Fruit fly (Drosophila melanogaster): Measurements from ENCODE around the gene CG31268.

Gene CG31268

dm6 chr3R:17031502-17031901, at the start of gene CG31268:
CG31268 (plus strand) TSS chr3R:17031802.
- no peak for TF ChIP-seq fd59A (GFP tag; optimal IDR thresholded peaks at IDR 0.05)
- no peak for TF ChIP-seq salr (GFP tag; optimal IDR thresholded peaks at IDR 0.05)
- no peak for TF ChIP-seq Sox102F (GFP tag; optimal IDR thresholded peaks at IDR 0.05)
- TF ChIP-seq ss (GFP tag; optimal IDR thresholded peaks at IDR 0.05): no peak
- TF ChIP-seq esn (GFP tag; optimal IDR thresholded peaks at IDR 0.05): no peak
- TF ChIP-seq CG6792 (GFP tag; optimal IDR thresholded peaks at IDR 0.05): no peak
- TF ChIP-seq Ets96B (tag; optimal IDR thresholded peaks at IDR 0.05): no peak

DNA sequence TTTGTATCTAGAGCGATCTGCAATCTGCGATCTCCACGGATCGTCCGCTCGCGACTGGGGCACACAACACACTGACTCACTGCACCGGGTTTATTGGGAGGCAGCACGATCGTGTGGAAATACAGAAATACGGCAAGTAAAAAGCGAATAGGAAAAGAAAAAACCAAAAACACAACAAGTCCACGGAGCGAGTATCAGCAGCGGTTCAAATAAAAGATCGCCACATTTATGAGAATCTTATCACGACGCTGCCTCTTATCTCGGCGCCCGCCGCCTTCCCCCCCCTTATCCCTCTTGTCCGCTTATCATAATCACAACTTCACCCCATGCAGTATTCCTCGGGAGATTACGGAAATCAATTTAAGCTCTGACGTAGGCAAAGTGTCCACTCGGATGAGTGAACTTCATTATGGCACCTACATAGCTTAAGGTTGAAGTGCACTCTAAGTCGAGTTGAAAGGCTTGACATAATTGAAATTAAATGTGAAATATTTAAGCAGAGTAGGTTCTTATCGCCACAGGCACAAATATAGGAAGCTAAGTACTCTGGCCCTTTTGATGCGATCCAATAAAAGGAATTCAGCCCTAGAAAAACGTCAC, 49.4 kb upstream of the CG31268 start, which contains the start of gene AhcyL2:
Gene AhcyL2, minus strand, starts transcription at position 51 of the 600 bp plus-strand sequence.
- TF ChIP-seq CG10631 (GFP tag; optimal IDR thresholded peaks at IDR 0.05) (no peak), Gug (GFP tag; IDR thresholded peaks at IDR 0.05) (no peak), net (GFP tag; optimal IDR thresholded peaks at IDR 0.05) (no peak), CG8119 (GFP tag; IDR thresholded peaks at IDR 0.05) (no peak), Ets21C (GFP tag; optimal IDR thresholded peaks at IDR 0.05) (no peak), dsx (GFP tag; optimal IDR thresholded peaks at IDR 0.05; ENCODE audit: poor library complexity, severe bottlenecking) (no peak), CG11902 (GFP tag; optimal IDR thresholded peaks at IDR 0.05) (no peak), Lpt (GFP tag; optimal IDR thresholded peaks at IDR 0.05) (peak; percentile 2), svp (GFP tag) (peak; percentile 100), fd85E (GFP tag; optimal IDR thresholded peaks at IDR 0.05) (no peak), Sox15 (GFP tag; optimal IDR thresholded peaks at IDR 0.05) (no peak), fkh (GFP tag; optimal IDR thresholded peaks at IDR 0.05) (peak; percentile 14), Smox (GFP tag; optimal IDR thresholded peaks at IDR 0.05) (no peak), Eip93F (GFP tag; optimal IDR thresholded peaks at IDR 0.05) (no peak), CG6276 (GFP tag; optimal IDR thresholded peaks at IDR 0.05) (no peak), CG15336 (GFP tag; IDR thresholded peaks at IDR 0.05) (peak; percentile 28; the same call in 1 of the 2 replicates), CG6792 (GFP tag; optimal IDR thresholded peaks at IDR 0.05) (no peak), CG10669 (GFP tag; optimal IDR thresholded peaks at IDR 0.05) (no peak), fd59A (GFP tag; optimal IDR thresholded peaks at IDR 0.05) (no peak), CG3032 (tag; optimal IDR thresholded peaks at IDR 0.05) (no peak), Eip78C (GFP tag) (peak; percentile 72), acj6 (GFP tag; optimal IDR thresholded peaks at IDR 0.05) (no peak), CG1621 (tag; optimal IDR thresholded peaks at IDR 0.05) (no peak), Blimp-1 (GFP tag; optimal IDR thresholded peaks at IDR 0.05) (no peak), vri (GFP tag; optimal IDR thresholded peaks at IDR 0.05) (peak; percentile 84), CG6854 (GFP tag; optimal IDR thresholded peaks at IDR 0.05) (peak; percentile 1)

DNA sequence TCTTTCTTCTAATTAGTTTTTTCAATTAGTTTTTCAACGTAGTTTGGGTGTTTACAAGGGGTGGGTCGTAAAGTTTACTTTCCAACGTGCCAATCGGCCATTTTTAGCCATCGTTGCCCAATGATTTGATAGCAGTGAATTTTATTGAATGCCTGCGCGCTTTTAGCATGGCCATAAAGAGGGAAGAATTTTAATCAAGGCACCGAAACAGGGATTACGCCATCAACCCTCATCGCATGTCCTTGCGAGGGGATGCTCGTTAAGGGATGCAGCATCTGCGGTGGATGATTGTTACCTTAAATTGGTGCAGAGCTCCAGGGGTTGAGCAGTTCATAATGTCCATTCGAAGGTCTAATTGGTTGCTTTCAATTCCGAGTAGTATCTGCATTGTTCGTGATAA, 48.6 kb upstream of the CG31268 start:
- TF ChIP-seq fkh (GFP tag; optimal IDR thresholded peaks at IDR 0.05) (no peak), eg (GFP tag; IDR thresholded peaks at IDR 0.05) (no peak), CG16779 (tag; optimal IDR thresholded peaks at IDR 0.05) (no peak), Lpt (GFP tag; optimal IDR thresholded peaks at IDR 0.05) (no peak), CG8319 (GFP tag; optimal IDR thresholded peaks at IDR 0.05) (no peak), vri (GFP tag; optimal IDR thresholded peaks at IDR 0.05) (no peak), pdm3 (GFP tag; optimal IDR thresholded peaks at IDR 0.05) (no peak), CG31627 (GFP tag; optimal IDR thresholded peaks at IDR 0.05) (no peak)

DNA sequence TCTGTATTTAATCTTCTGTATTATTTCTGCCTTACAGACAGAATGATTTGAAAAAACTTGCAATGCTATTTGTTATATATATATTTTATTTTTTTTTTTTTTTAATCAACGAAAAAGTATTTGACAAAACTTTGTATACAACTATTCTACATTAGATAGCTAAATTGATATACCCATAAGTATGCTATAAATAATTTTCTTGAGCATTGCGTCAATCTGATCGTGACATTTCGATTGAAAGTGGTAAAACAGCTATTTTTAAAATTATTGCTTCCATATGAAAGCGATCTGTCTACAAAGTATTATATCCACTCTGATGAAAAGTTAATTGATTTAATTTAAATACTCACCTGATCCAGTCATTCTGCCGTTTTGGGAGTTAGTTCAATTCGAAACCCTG, 47.4 kb upstream of the CG31268 start:
- no peak for TF ChIP-seq Eip78C (GFP tag)
- TF ChIP-seq net (GFP tag; optimal IDR thresholded peaks at IDR 0.05): no peak
- no peak for TF ChIP-seq Ets96B (tag; optimal IDR thresholded peaks at IDR 0.05)
- TF ChIP-seq OdsH (GFP tag; optimal IDR thresholded peaks at IDR 0.05): no peak
- no peak for TF ChIP-seq Hr4 (GFP tag; optimal IDR thresholded peaks at IDR 0.05)
- no peak for TF ChIP-seq CG6854 (GFP tag; optimal IDR thresholded peaks at IDR 0.05)
- TF ChIP-seq CG4318 (GFP tag; optimal IDR thresholded peaks at IDR 0.05): no peak
- TF ChIP-seq Sox15 (GFP tag; optimal IDR thresholded peaks at IDR 0.05): no peak
- TF ChIP-seq CG6792 (GFP tag; optimal IDR thresholded peaks at IDR 0.05): no peak
- TF ChIP-seq CG8632 (GFP tag; optimal IDR thresholded peaks at IDR 0.05): no peak
- no peak for TF ChIP-seq CG34406 (GFP tag; optimal IDR thresholded peaks at IDR 0.05)
- TF ChIP-seq CG6276 (GFP tag; optimal IDR thresholded peaks at IDR 0.05): no peak
- TF ChIP-seq spab (GFP tag; optimal IDR thresholded peaks at IDR 0.05): no peak
- no peak for TF ChIP-seq Sox102F (GFP tag; optimal IDR thresholded peaks at IDR 0.05)
- no peak for TF ChIP-seq CG10631 (GFP tag; optimal IDR thresholded peaks at IDR 0.05)
- TF ChIP-seq CG11294 (GFP tag; IDR thresholded peaks at IDR 0.05): no peak
- no peak for TF ChIP-seq ss (GFP tag; optimal IDR thresholded peaks at IDR 0.05)
- TF ChIP-seq Gug (GFP tag; IDR thresholded peaks at IDR 0.05): no peak
- TF ChIP-seq CG32006 (GFP tag; optimal IDR thresholded peaks at IDR 0.05): no peak
- TF ChIP-seq CG11902 (GFP tag; optimal IDR thresholded peaks at IDR 0.05): no peak

Data from whole organism, prepupa.